Worm (Caenorhabditis elegans) whole organism, mixed stage, embryonic: ENCODE measurements around the gene F38A1.15.

Experiments used
- M03D4.4 ChIP-seq: sonication (generic microtip); optimal IDR thresholded peaks from 2 replicates; lab custom pipeline; 2017; ENCODE audit warnings: mild to moderate bottlenecking, missing genetic modification characterization, missing compliant biosample characterization
- bed-3 ChIP-seq: fragments of 200-800 bp; sonication (Bioruptor generic); optimal IDR thresholded peaks from 3 replicates; lab custom pipeline; 2018; ENCODE audit warnings: mild to moderate bottlenecking, missing genetic modification characterization, moderate library complexity, missing compliant biosample characterization
- blmp-1 ChIP-seq: fragments of 150-350 bp; optimal IDR thresholded peaks from 2 replicates; lab custom pipeline; 2014; ENCODE audit warnings: missing biosample characterization, missing genetic modification characterization
- ceh-39 ChIP-seq: fragments of 150-350 bp; optimal IDR thresholded peaks from 2 replicates; lab custom pipeline; 2014; ENCODE audit warnings: missing biosample characterization, missing genetic modification characterization
- ceh-43 ChIP-seq: fragments of 200-800 bp; sonication (Bioruptor generic); optimal IDR thresholded peaks from 2 replicates; lab custom pipeline; 2018; ENCODE audit warnings: mild to moderate bottlenecking, missing genetic modification characterization, moderate library complexity, missing compliant biosample characterization
- ceh-83 ChIP-seq: fragments of 200-800 bp; sonication (Bioruptor generic); optimal IDR thresholded peaks from 2 replicates; lab custom pipeline; 2018; ENCODE audit warnings: mild to moderate bottlenecking, missing genetic modification characterization, missing compliant biosample characterization
- ces-1 ChIP-seq: fragments of 150-350 bp; optimal IDR thresholded peaks from 2 replicates; lab custom pipeline; 2014; ENCODE audit warnings: missing biosample characterization, missing genetic modification reagents, missing genetic modification characterization
- cnd-1 ChIP-seq: fragments of 200-800 bp; sonication (Bioruptor generic); optimal IDR thresholded peaks from 2 replicates; lab custom pipeline; 2018; ENCODE audit warnings: mild to moderate bottlenecking, missing genetic modification characterization, missing compliant biosample characterization
- elt-3 ChIP-seq: fragments of 150-350 bp; optimal IDR thresholded peaks from 2 replicates; lab custom pipeline; 2014; ENCODE audit warnings: missing biosample characterization, missing genetic modification characterization
- flh-1 ChIP-seq: fragments of 200-800 bp; sonication (Bioruptor generic); optimal IDR thresholded peaks from 2 replicates; lab custom pipeline; 2018; ENCODE audit warnings: mild to moderate bottlenecking, missing genetic modification characterization, moderate library complexity, missing compliant biosample characterization
- ham-2 ChIP-seq: fragments of 200-800 bp; sonication (Bioruptor generic); optimal IDR thresholded peaks from 2 replicates; lab custom pipeline; 2018; ENCODE audit warnings: mild to moderate bottlenecking, missing genetic modification characterization, missing compliant biosample characterization
- hlh-1 ChIP-seq: fragments of 150-350 bp; optimal IDR thresholded peaks from 2 replicates; lab custom pipeline; 2014; ENCODE audit warnings: missing biosample characterization, missing genetic modification reagents, missing genetic modification characterization
- lin-13 ChIP-seq: fragments of 150-350 bp; optimal IDR thresholded peaks from 2 replicates; lab custom pipeline; 2014; ENCODE audit warnings: missing biosample characterization, missing genetic modification characterization
- lin-32 ChIP-seq: fragments of 200-800 bp; sonication (Bioruptor generic); optimal IDR thresholded peaks from 2 replicates; lab custom pipeline; 2018; ENCODE audit warnings: mild to moderate bottlenecking, missing genetic modification characterization, missing compliant biosample characterization
- lsy-2 ChIP-seq: fragments of 150-350 bp; optimal IDR thresholded peaks from 2 replicates; lab custom pipeline; 2014; ENCODE audit warnings: missing biosample characterization, missing genetic modification characterization
- mab-5 ChIP-seq: fragments of 150-350 bp; optimal IDR thresholded peaks from 2 replicates; lab custom pipeline; 2014; ENCODE audit warnings: missing biosample characterization, missing genetic modification characterization
- mep-1 ChIP-seq: fragments of 150-350 bp; optimal IDR thresholded peaks from 2 replicates; lab custom pipeline; 2017; ENCODE audit warnings: missing biosample characterization, missing genetic modification reagents, missing genetic modification characterization, inconsistent platforms
- mls-2 ChIP-seq: sonication (generic microtip); optimal IDR thresholded peaks from 2 replicates; lab custom pipeline; 2016; ENCODE audit warnings: mild to moderate bottlenecking, missing genetic modification characterization, moderate library complexity, missing compliant biosample characterization
- nhr-2 ChIP-seq: fragments of 150-350 bp; optimal IDR thresholded peaks from 2 replicates; lab custom pipeline; 2014; ENCODE audit warnings: missing biosample characterization, missing genetic modification characterization
- nhr-76 ChIP-seq: sonication (generic microtip); optimal IDR thresholded peaks from 2 replicates; lab custom pipeline; 2017; ENCODE audit warnings: missing biosample characterization, missing genetic modification characterization
- pha-4 ChIP-seq: fragments of 150-350 bp; optimal IDR thresholded peaks from 2 replicates; lab custom pipeline; 2018; ENCODE audit warnings: missing biosample characterization, missing genetic modification reagents, missing genetic modification characterization
- sem-2 ChIP-seq: fragments of 200-800 bp; sonication (Bioruptor generic); optimal IDR thresholded peaks from 2 replicates; lab custom pipeline; 2018; ENCODE audit warnings: mild to moderate bottlenecking, missing genetic modification characterization, missing compliant biosample characterization
- snpc-4 ChIP-seq: fragments of 150-350 bp; optimal IDR thresholded peaks from 2 replicates; lab custom pipeline; 2014; ENCODE audit warnings: missing biosample characterization, missing genetic modification characterization
- sptf-1 ChIP-seq: sonication (generic microtip); optimal IDR thresholded peaks from 2 replicates; lab custom pipeline; 2017; ENCODE audit warnings: mild to moderate bottlenecking, missing genetic modification characterization, moderate library complexity, missing compliant biosample characterization
- unc-120 ChIP-seq: sonication (generic microtip); optimal IDR thresholded peaks from 2 replicates; lab custom pipeline; 2017; ENCODE audit warnings: missing genetic modification characterization, missing compliant biosample characterization; ENCODE audit not compliant: poor library complexity, severe bottlenecking
- unc-39 ChIP-seq: fragments of 150-350 bp; optimal IDR thresholded peaks from 2 replicates; lab custom pipeline; 2014; ENCODE audit warnings: missing biosample characterization, missing genetic modification characterization
- ztf-11 ChIP-seq: fragments of 150-350 bp; optimal IDR thresholded peaks from 2 replicates; lab custom pipeline; 2014; ENCODE audit warnings: missing biosample characterization, missing genetic modification characterization

The F38A1.15 gene

DNA sequence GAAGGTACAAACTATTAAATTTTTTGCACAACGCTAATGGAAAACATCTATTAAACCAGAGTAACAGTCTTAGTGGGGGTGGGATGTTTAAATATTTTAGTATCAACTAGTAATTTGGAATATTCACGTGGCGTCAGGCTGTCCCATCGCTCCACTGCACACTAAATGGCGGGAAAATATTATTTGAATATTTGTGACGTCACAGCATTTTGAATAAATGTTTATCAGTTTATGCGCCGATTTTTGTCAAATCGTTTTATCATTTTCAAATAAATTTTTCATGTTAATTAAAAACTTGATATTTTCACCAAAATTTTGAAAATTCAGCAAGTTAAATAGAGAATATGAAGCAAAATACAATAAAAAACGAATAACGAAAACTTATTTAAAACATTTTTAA lies at the start of gene F38A1.15:
TSS of gene F38A1.15 (minus strand) at position 101 of the 400 bp plus-strand sequence.
- TF ChIP-seq nhr-2 (tag; lab: Kevin White, UChicago) (no peak), ceh-83 (GFP tag; lab: Kevin White, UChicago) (no peak), ceh-39 (tag; lab: Kevin White, UChicago) (no peak), unc-39 (no peak), pha-4 (tag; lab: Kevin White, UChicago) (no peak), snpc-4 (no peak), bed-3 (GFP tag; lab: Kevin White, UChicago) (no peak), lin-32 (GFP tag; lab: Kevin White, UChicago) (no peak), lsy-2 (no peak), sem-2 (GFP tag; lab: Kevin White, UChicago) (no peak), hlh-1 (tag; lab: Kevin White, UChicago) (no peak), M03D4.4 (tag; lab: Kevin White, UChicago) (no peak), nhr-76 (no peak), flh-1 (GFP tag; lab: Kevin White, UChicago) (no peak), ceh-43 (GFP tag; lab: Kevin White, UChicago) (no peak), lin-13 (tag; lab: Kevin White, UChicago) (no peak), mab-5 (tag; lab: Kevin White, UChicago) (no peak)
- TF ChIP-seq, all 35 proteins: peak for 0

DNA sequence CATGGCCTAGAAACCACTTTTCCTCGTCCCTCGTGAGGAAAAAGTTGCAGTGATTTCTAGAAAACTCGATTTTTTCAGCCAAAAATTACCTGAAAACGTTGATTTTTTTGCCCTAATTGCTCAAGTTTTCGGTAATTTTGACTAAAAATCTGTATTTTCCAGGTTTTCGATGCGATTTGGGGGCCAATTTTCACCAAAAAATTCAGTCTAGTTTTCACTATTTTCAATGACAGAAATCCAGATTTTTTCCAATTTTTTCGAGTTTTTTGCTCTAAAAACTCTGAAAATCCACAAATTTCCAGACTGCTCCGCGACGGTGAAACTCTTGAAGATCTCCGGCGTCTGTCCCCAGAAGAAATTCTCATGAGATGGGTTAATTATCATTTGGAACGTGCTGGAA lies 46.1 kb upstream of the F38A1.15 start, which contains the start of gene plst-1:
TSS of gene plst-1 (plus strand) at position 301 of the 400 bp plus-strand sequence.
- TF ChIP-seq ham-2 (GFP tag; lab: Kevin White, UChicago) (no peak), blmp-1 (tag; lab: Kevin White, UChicago) (no peak), lsy-2 (no peak), mep-1 (no peak), cnd-1 (tag; lab: Kevin White, UChicago) (no peak), ztf-11 (tag; lab: Kevin White, UChicago) (no peak)

DNA sequence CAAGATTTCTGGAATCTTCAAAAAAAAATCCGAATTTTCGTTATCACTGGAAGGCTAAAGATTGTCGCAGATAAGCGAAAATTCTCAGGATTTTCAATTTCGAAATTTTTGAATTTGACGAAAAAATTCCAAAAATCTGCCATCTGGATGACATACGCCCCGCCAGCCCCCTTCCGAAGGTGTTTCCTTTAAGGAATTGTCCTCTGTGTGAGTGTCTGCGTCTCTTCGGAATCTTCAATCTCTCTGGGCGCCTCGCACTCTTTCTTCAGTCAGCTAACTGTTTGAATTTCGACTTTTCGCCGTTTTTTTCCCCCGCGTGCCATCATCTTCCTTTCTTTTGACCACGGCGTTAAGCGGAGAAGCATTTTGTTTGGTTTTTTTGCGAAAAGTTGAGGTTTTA lies 43.4 kb upstream of the F38A1.15 start:
- no peak for TF ChIP-seq mls-2 (tag; lab: Kevin White, UChicago)
- TF ChIP-seq nhr-2 (tag; lab: Kevin White, UChicago): no peak
- no peak for TF ChIP-seq nhr-76
- no peak for TF ChIP-seq blmp-1 (tag; lab: Kevin White, UChicago)
- no peak for TF ChIP-seq unc-39
- no peak for TF ChIP-seq unc-120 (tag; lab: Kevin White, UChicago)
- TF ChIP-seq mep-1: no peak
- TF ChIP-seq ceh-43 (GFP tag; lab: Kevin White, UChicago): no peak
- no peak for TF ChIP-seq snpc-4
- TF ChIP-seq lin-32 (GFP tag; lab: Kevin White, UChicago): no peak
- no peak for TF ChIP-seq ces-1 (GFP tag; lab: Kevin White, UChicago)
- TF ChIP-seq elt-3 (tag; lab: Kevin White, UChicago): no peak
- TF ChIP-seq sptf-1 (tag; lab: Kevin White, UChicago): no peak
- TF ChIP-seq lsy-2: no peak
- no peak for TF ChIP-seq bed-3 (GFP tag; lab: Kevin White, UChicago)
- no peak for TF ChIP-seq lin-13 (tag; lab: Kevin White, UChicago)
- TF ChIP-seq ztf-11 (tag; lab: Kevin White, UChicago): no peak
- TF ChIP-seq sem-2 (GFP tag; lab: Kevin White, UChicago): no peak

DNA sequence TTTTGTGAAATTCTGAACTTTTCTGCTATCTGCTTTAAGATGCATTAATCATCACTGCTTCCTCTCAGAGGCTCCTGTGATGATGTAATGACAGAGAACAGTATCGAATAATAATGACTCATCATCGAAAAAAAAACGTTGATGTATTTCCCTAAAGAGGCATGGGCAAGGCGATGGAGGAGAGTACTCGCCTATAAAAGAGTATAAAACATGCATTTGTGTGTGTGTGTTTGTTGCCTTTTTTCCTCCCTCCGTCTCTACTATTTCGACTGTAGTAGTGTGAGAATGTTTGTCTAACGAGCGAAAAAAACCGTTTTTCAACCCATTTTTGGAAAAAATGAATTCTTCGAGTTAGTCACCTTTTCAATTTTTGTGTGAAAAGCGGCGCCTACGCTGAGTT lies 41.7 kb upstream of the F38A1.15 start:
- TF ChIP-seq ceh-39 (tag; lab: Kevin White, UChicago) (no peak), sptf-1 (tag; lab: Kevin White, UChicago) (no peak), bed-3 (GFP tag; lab: Kevin White, UChicago) (no peak), mls-2 (tag; lab: Kevin White, UChicago) (no peak), ceh-83 (GFP tag; lab: Kevin White, UChicago) (no peak), elt-3 (tag; lab: Kevin White, UChicago) (no peak), mep-1 (no peak), snpc-4 (no peak), unc-39 (no peak)

ce11 chrIV:1278945-1279344 lies 35.8 kb upstream of the F38A1.15 start:
- peak; percentile 45 for TF ChIP-seq ces-1 (GFP tag; lab: Kevin White, UChicago)
- TF ChIP-seq cnd-1 (tag; lab: Kevin White, UChicago): peak; percentile 21
- no peak for TF ChIP-seq ceh-83 (GFP tag; lab: Kevin White, UChicago)
- TF ChIP-seq, all 35 proteins: peak for 2

DNA sequence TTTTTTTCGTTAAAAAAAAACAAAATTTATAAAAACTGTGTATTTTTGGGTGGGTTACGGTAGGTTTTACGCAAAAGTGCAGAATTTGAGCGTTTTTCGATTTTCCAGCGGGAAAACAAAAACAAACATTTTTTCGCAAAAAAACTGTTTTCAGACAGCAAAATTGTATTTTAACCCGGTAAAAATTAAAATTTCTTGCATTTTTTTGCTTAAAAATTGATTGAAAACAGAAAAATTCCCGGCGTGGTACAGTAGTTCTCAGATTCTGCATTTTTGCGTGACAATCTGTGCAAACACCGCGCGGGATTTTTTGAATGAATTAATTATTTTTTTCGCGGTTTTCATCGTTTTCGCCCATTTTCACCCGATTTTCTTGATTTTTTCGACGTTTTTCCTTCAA lies 33.9 kb upstream of the F38A1.15 start:
- peak; percentile 43 for TF ChIP-seq lsy-2
- TF ChIP-seq ces-1 (GFP tag; lab: Kevin White, UChicago): no peak
